Worm (Caenorhabditis elegans): ENCODE measurements around the gene T14B4.8.

Gene T14B4.8

ce11 chrII:6710596-6710995 lies 18.6 kb downstream of the T14B4.8 start:
- TF ChIP-seq sdc-2 (tag; optimal IDR thresholded peaks at IDR 0.05): peak; percentile 28
- peak; percentile 45 for TF ChIP-seq hlh-6 (tag; optimal IDR thresholded peaks at IDR 0.05)
- no peak for TF ChIP-seq unc-86 (tag; optimal IDR thresholded peaks at IDR 0.05)

- TF ChIP-seq unc-42 (tag; optimal IDR thresholded peaks at IDR 0.05) (peak; percentile 93), Y22D7AL.16 (tag; optimal IDR thresholded peaks at IDR 0.05) (no peak), hlh-13 (GFP tag; optimal IDR thresholded peaks at IDR 0.05) (no peak), pha-2 (tag; optimal IDR thresholded peaks at IDR 0.05) (no peak), zip-5 (tag; optimal IDR thresholded peaks at IDR 0.05) (no peak)
These were observed 19.5 kb downstream of the T14B4.8 start for ce11 chrII:6709680-6710079.

ce11 chrII:6708980-6709379 lies 20.2 kb downstream of the T14B4.8 start:
- TF ChIP-seq odd-2 (tag; optimal IDR thresholded peaks at IDR 0.05) (no peak), nfya-1 (tag; optimal IDR thresholded peaks at IDR 0.05) (peak; percentile 36), unc-55 (GFP tag; optimal IDR thresholded peaks at IDR 0.05) (no peak), ceh-18 (tag; optimal IDR thresholded peaks at IDR 0.05) (peak; percentile 76)

- TF ChIP-seq ceh-48 (tag; optimal IDR thresholded peaks at IDR 0.05): no peak
- no peak for TF ChIP-seq lin-11 (tag; optimal IDR thresholded peaks at IDR 0.05)
- no peak for TF ChIP-seq pag-3 (tag; optimal IDR thresholded peaks at IDR 0.05; ENCODE audit: borderline replicate concordance)
- peak; percentile 27 for TF ChIP-seq ceh-31 (tag; optimal IDR thresholded peaks at IDR 0.05)
- TF ChIP-seq ceh-18 (tag; optimal IDR thresholded peaks at IDR 0.05): peak; percentile 75
- TF ChIP-seq nfya-1 (tag; optimal IDR thresholded peaks at IDR 0.05): no peak
- TF ChIP-seq rnt-1 (tag; optimal IDR thresholded peaks at IDR 0.05): peak; percentile 41
- peak; percentile 2 for TF ChIP-seq unc-42 (tag; optimal IDR thresholded peaks at IDR 0.05)
- peak; percentile 84 for TF ChIP-seq unc-55 (GFP tag; optimal IDR thresholded peaks at IDR 0.05)
These were observed 21.5 kb downstream of the T14B4.8 start for ce11 chrII:6707496-6708260.

ce11 chrII:6706552-6707091 lies 22.6 kb downstream of the T14B4.8 start:
- TF ChIP-seq unc-3 (GFP tag; conservative IDR thresholded peaks at IDR 0.05): no peak
- TF ChIP-seq unc-3 (tag; optimal IDR thresholded peaks at IDR 0.05): peak; percentile 65
- TF ChIP-seq fax-1 (tag; optimal IDR thresholded peaks at IDR 0.05): no peak
- no peak for TF ChIP-seq rnt-1 (tag; optimal IDR thresholded peaks at IDR 0.05)
- peak; percentile 72 for TF ChIP-seq unc-42 (tag; optimal IDR thresholded peaks at IDR 0.05)
- TF ChIP-seq unc-86 (tag; optimal IDR thresholded peaks at IDR 0.05): no peak
- TF ChIP-seq nfya-1 (tag; optimal IDR thresholded peaks at IDR 0.05): no peak

- TF ChIP-seq ceh-6 (GFP tag; optimal IDR thresholded peaks at IDR 0.05) (no peak), unc-42 (tag; optimal IDR thresholded peaks at IDR 0.05) (no peak), npax-4 (tag; optimal IDR thresholded peaks at IDR 0.05) (no peak), ceh-34 (tag; optimal IDR thresholded peaks at IDR 0.05) (no peak), ceh-48 (tag; optimal IDR thresholded peaks at IDR 0.05) (no peak), unc-55 (GFP tag; optimal IDR thresholded peaks at IDR 0.05) (peak; percentile 66), odd-2 (tag; optimal IDR thresholded peaks at IDR 0.05) (no peak), ceh-45 (GFP tag; IDR thresholded peaks at IDR 0.05) (no peak), unc-3 (GFP tag; conservative IDR thresholded peaks at IDR 0.05) (no peak), unc-3 (tag; optimal IDR thresholded peaks at IDR 0.05) (no peak), ceh-18 (tag; optimal IDR thresholded peaks at IDR 0.05) (peak; percentile 19), ceh-2 (tag; optimal IDR thresholded peaks at IDR 0.05) (no peak), K02D7.2 (tag; optimal IDR thresholded peaks at IDR 0.05) (no peak), zip-5 (tag; optimal IDR thresholded peaks at IDR 0.05) (no peak), pha-2 (tag; optimal IDR thresholded peaks at IDR 0.05) (no peak), pros-1 (tag; optimal IDR thresholded peaks at IDR 0.05) (no peak)
These were observed 23.5 kb downstream of the T14B4.8 start, which contains the start of gene rpy-1 for ce11 chrII:6705593-6706228. rpy-1 (minus strand) TSS chrII:6705643.

Data from whole organism, late embryonic.